Fruit fly (Drosophila melanogaster) whole organism, embryonic: ENCODE data around the gene CtBP.

Experiments used
- Adf1 ChIP-seq: fragments of 200-800 bp; sonication (Bioruptor generic); IDR thresholded peaks from 2 replicates; pipeline ENCODE4 v1.3.6; 2022; ENCODE audit warnings: missing biosample characterization, missing genetic modification characterization
- Aef1 ChIP-seq: fragments of 200-800 bp; sonication (Bioruptor generic); IDR thresholded peaks from 3 replicates; pipeline ENCODE4 v1.3.6; 2022; ENCODE audit warnings: missing biosample characterization, missing genetic modification characterization
- CG10431 ChIP-seq: fragments of 200-800 bp; sonication (Bioruptor generic); optimal IDR thresholded peaks from 3 replicates; lab custom pipeline; 2018; ENCODE audit warnings: missing biosample characterization, mild to moderate bottlenecking, missing genetic modification characterization
- CG12155 ChIP-seq: fragments of 200-800 bp; sonication (Bioruptor generic); optimal IDR thresholded peaks from 3 replicates; lab custom pipeline; 2016; ENCODE audit warnings: missing biosample characterization, missing genetic modification characterization
- CG1233 ChIP-seq: fragments of 200-800 bp; sonication (Bioruptor generic); optimal IDR thresholded peaks from 4 replicates; lab custom pipeline; 2018; ENCODE audit warnings: missing biosample characterization, mild to moderate bottlenecking, missing genetic modification characterization
- CG13287 ChIP-seq: fragments of 200-800 bp; sonication (Bioruptor generic); IDR thresholded peaks from 2 replicates; pipeline ENCODE4 v1.3.6; 2022; ENCODE audit warnings: missing biosample characterization, missing genetic modification characterization; ENCODE audit not compliant: partially characterized antibody
- CG14014 ChIP-seq: fragments of 200-800 bp; sonication (Bioruptor generic); IDR thresholded peaks from 2 replicates; pipeline ENCODE4 v1.3.6; 2022; ENCODE audit warnings: missing biosample characterization, missing genetic modification characterization
- CG17328 ChIP-seq: fragments of 200-800 bp; sonication (Bioruptor generic); IDR thresholded peaks from 2 replicates; pipeline ENCODE4 v1.3.6; 2022; ENCODE audit warnings: missing biosample characterization, missing genetic modification characterization
- CG3065 ChIP-seq: fragments of 200-800 bp; sonication (Bioruptor generic); optimal IDR thresholded peaks from 2 replicates; lab custom pipeline; 2016; ENCODE audit warnings: missing biosample characterization, missing genetic modification characterization
- CG4404 ChIP-seq: fragments of 200-800 bp; sonication (Bioruptor generic); IDR thresholded peaks from 2 replicates; pipeline ENCODE4 v1.3.6; 2022; ENCODE audit warnings: missing biosample characterization, missing genetic modification characterization
- Dad ChIP-seq: fragments of 200-800 bp; sonication (Bioruptor generic); optimal IDR thresholded peaks from 3 replicates; lab custom pipeline; 2016; ENCODE audit warnings: missing biosample characterization, missing genetic modification characterization
- Dref ChIP-seq: fragments of 200-800 bp; sonication (Bioruptor generic); IDR thresholded peaks from 2 replicates; pipeline ENCODE4 v1.3.6; 2022; ENCODE audit warnings: missing biosample characterization, missing genetic modification characterization
- E2f1 ChIP-seq: fragments of 200-800 bp; sonication (Bioruptor generic); IDR thresholded peaks from 2 replicates; pipeline ENCODE4 v1.3.6; 2022; ENCODE audit warnings: missing biosample characterization, missing genetic modification characterization
- ERR ChIP-seq: fragments of 200-800 bp; sonication (Bioruptor generic); optimal IDR thresholded peaks from 2 replicates; lab custom pipeline; 2016; ENCODE audit warnings: missing biosample characterization, missing genetic modification characterization
- Fer1 ChIP-seq: fragments of 200-800 bp; sonication (Bioruptor generic); optimal IDR thresholded peaks from 2 replicates; lab custom pipeline; 2017; ENCODE audit warnings: missing biosample characterization, mild to moderate bottlenecking, missing genetic modification characterization
- HLHmδ ChIP-seq: fragments of 200-800 bp; sonication (Bioruptor generic); optimal IDR thresholded peaks from 2 replicates; lab custom pipeline; 2018; ENCODE audit warnings: missing biosample characterization, mild to moderate bottlenecking, missing genetic modification characterization, moderate library complexity
- Hand ChIP-seq: fragments of 200-800 bp; sonication (Bioruptor generic); optimal IDR thresholded peaks from 2 replicates; lab custom pipeline; 2017; ENCODE audit warnings: mild to moderate bottlenecking, missing biosample characterization, missing genetic modification reagents, missing genetic modification characterization
- Jarid2 ChIP-seq: fragments of 200-800 bp; sonication (Bioruptor generic); optimal IDR thresholded peaks from 3 replicates; lab custom pipeline; 2017; ENCODE audit warnings: mild to moderate bottlenecking, missing biosample characterization, missing genetic modification reagents, missing genetic modification characterization
- Lhr ChIP-seq: fragments of 200-800 bp; sonication (Bioruptor generic); optimal IDR thresholded peaks from 3 replicates; lab custom pipeline; 2017; ENCODE audit warnings: mild to moderate bottlenecking, missing biosample characterization, missing genetic modification reagents, missing genetic modification characterization
- MESR4 ChIP-seq: fragments of 200-800 bp; sonication (Bioruptor generic); optimal IDR thresholded peaks from 2 replicates; lab custom pipeline; 2018; ENCODE audit warnings: missing biosample characterization, mild to moderate bottlenecking, missing genetic modification characterization, moderate library complexity
- NK7.1 ChIP-seq: fragments of 200-800 bp; sonication (Bioruptor generic); optimal IDR thresholded peaks from 3 replicates; lab custom pipeline; 2016; ENCODE audit warnings: missing biosample characterization, missing genetic modification characterization
- Oaz ChIP-seq: fragments of 200-800 bp; sonication (Bioruptor generic); IDR thresholded peaks from 2 replicates; pipeline ENCODE4 v1.3.6; 2022; ENCODE audit warnings: missing biosample characterization, missing genetic modification characterization
- Rx ChIP-seq: fragments of 200-800 bp; sonication (Bioruptor generic); IDR thresholded peaks from 2 replicates; pipeline ENCODE4 v1.3.6; 2022; ENCODE audit warnings: missing biosample characterization, missing genetic modification characterization
- Vsx1 ChIP-seq: fragments of 200-800 bp; sonication (Bioruptor generic); optimal IDR thresholded peaks from 2 replicates; lab custom pipeline; 2017; ENCODE audit warnings: missing biosample characterization, mild to moderate bottlenecking, missing genetic modification characterization, missing genetic modification reagents
- br ChIP-seq: fragments of >200 bp; optimal IDR thresholded peaks from 2 replicates; lab custom pipeline; 2017
- bsh ChIP-seq, 2 experiments: fragments of 200-800 bp; sonication (Bioruptor generic); optimal IDR thresholded peaks; 2 replicates each; lab custom pipeline; 2017 to 2018; ENCODE audit warnings: mild to moderate bottlenecking in 2 of 2, missing biosample characterization in 2 of 2, missing genetic modification characterization in 2 of 2, moderate library complexity in 1 of 2
- chinmo ChIP-seq: fragments of 200-800 bp; sonication (Bioruptor generic); IDR thresholded peaks from 4 replicates; pipeline ENCODE4 v1.3.6; 2022; ENCODE audit warnings: missing biosample characterization, missing genetic modification characterization; ENCODE audit not compliant: partially characterized antibody
- croc ChIP-seq: fragments of 200-800 bp; sonication (Bioruptor generic); conservative IDR thresholded peaks from 3 replicates; pipeline ENCODE4 v1.3.6; 2022; ENCODE audit warnings: missing biosample characterization, missing genetic modification characterization
- crp ChIP-seq, 2 experiments: fragments of 200-800 bp; sonication (Bioruptor generic); optimal IDR thresholded peaks; 2 replicates in 1 of 2; 3 replicates in 1 of 2; lab custom pipeline; 2017; ENCODE audit warnings: missing biosample characterization in 2 of 2, missing genetic modification characterization in 2 of 2, mild to moderate bottlenecking in 1 of 2, moderate library complexity in 1 of 2
- fd102C ChIP-seq: fragments of 200-800 bp; sonication (Bioruptor generic); optimal IDR thresholded peaks from 2 replicates; lab custom pipeline; 2018; ENCODE audit warnings: missing biosample characterization, mild to moderate bottlenecking, missing genetic modification characterization, moderate library complexity
- gfzf ChIP-seq: fragments of 200-800 bp; sonication (Bioruptor generic); optimal IDR thresholded peaks from 2 replicates; lab custom pipeline; 2016; ENCODE audit warnings: missing biosample characterization, mild to moderate bottlenecking, missing genetic modification characterization, moderate library complexity
- knrl ChIP-seq: fragments of 200-800 bp; sonication (Bioruptor generic); IDR thresholded peaks from 3 replicates; pipeline ENCODE4 v1.3.6; 2022; ENCODE audit warnings: missing biosample characterization, missing genetic modification characterization; ENCODE audit not compliant: partially characterized antibody
- mld ChIP-seq: fragments of 200-800 bp; sonication (Bioruptor generic); IDR thresholded peaks from 3 replicates; pipeline ENCODE4 v1.3.6; 2022; ENCODE audit warnings: missing biosample characterization, missing genetic modification characterization; ENCODE audit not compliant: partially characterized antibody
- nom ChIP-seq: fragments of 200-800 bp; sonication (Bioruptor generic); optimal IDR thresholded peaks from 2 replicates; lab custom pipeline; 2017; ENCODE audit warnings: missing biosample characterization, missing genetic modification characterization, mild to moderate bottlenecking, moderate library complexity, missing genetic modification reagents
- odd ChIP-seq: fragments of 200-800 bp; sonication (Bioruptor generic); optimal IDR thresholded peaks from 2 replicates; lab custom pipeline; 2017; ENCODE audit warnings: missing biosample characterization, mild to moderate bottlenecking, missing genetic modification characterization
- peb ChIP-seq: fragments of 200-800 bp; sonication (Bioruptor generic); IDR thresholded peaks from 2 replicates; pipeline ENCODE4 v1.3.6; 2022; ENCODE audit warnings: missing biosample characterization, missing genetic modification characterization
- phol ChIP-seq: fragments of 200-800 bp; sonication (Bioruptor generic); optimal IDR thresholded peaks from 3 replicates; lab custom pipeline; 2018; ENCODE audit warnings: missing biosample characterization, mild to moderate bottlenecking, missing genetic modification characterization, moderate library complexity
- pnt ChIP-seq: fragments of 200-800 bp; sonication (Bioruptor generic); optimal IDR thresholded peaks from 3 replicates; lab custom pipeline; 2016; ENCODE audit warnings: missing biosample characterization, missing genetic modification characterization
- sc ChIP-seq, 3 experiments: fragments of >200 bp in 2 of 3; fragments of 200-800 bp in 1 of 3; sonication (Bioruptor generic) in 1 of 3; optimal IDR thresholded peaks; 2 replicates in 2 of 3; 3 replicates in 1 of 3; lab custom pipeline; 2017; ENCODE audit warnings: mild to moderate bottlenecking in 1 of 3, missing biosample characterization in 1 of 3, missing genetic modification characterization in 1 of 3, missing genetic modification reagents in 1 of 3
- sens-2 ChIP-seq: fragments of 200-800 bp; sonication (Bioruptor generic); IDR thresholded peaks from 2 replicates; pipeline ENCODE4 v1.3.6; 2022; ENCODE audit warnings: missing biosample characterization, missing genetic modification characterization
- sim ChIP-seq: fragments of 200-800 bp; sonication (Bioruptor generic); IDR thresholded peaks from 2 replicates; pipeline ENCODE4 v1.3.6; 2022; ENCODE audit warnings: missing biosample characterization, missing genetic modification characterization
- so ChIP-seq: fragments of 200-800 bp; sonication (Bioruptor generic); IDR thresholded peaks from 3 replicates; pipeline ENCODE4 v1.3.6; 2022; ENCODE audit warnings: missing biosample characterization, missing genetic modification characterization
- vfl ChIP-seq: fragments of 200-800 bp; sonication (Bioruptor generic); optimal IDR thresholded peaks from 2 replicates; lab custom pipeline; 2016; ENCODE audit warnings: missing biosample characterization, missing genetic modification characterization
- vnd ChIP-seq: fragments of 200-800 bp; sonication (Bioruptor generic); IDR thresholded peaks from 3 replicates; pipeline ENCODE4 v1.3.6; 2022; ENCODE audit warnings: missing biosample characterization, missing genetic modification characterization; ENCODE audit not compliant: partially characterized antibody

Gene CtBP

dm6 chr3R:12981334-12982166 lies 29.9 kb upstream of the CtBP start (continued):
- TF ChIP-seq Oaz (GFP tag; lab: Robert Waterston, UW) (0 out of 2 replicates have a peak, but pooled peaks have one; percentile 14), CG12155 (GFP tag; lab: Kevin White, UChicago) (peak; percentile 36), pnt (GFP tag; lab: Kevin White, UChicago) (no peak), Adf1 (GFP tag; lab: Robert Waterston, UW) (no peak), crp (GFP tag; optimal IDR thresholded peaks at IDR 0.05; lab: Kevin White, UChicago) (no peak), CG17328 (GFP tag; lab: Robert Waterston, UW) (peak; percentile 40; the same call in 1 of the 2 replicates), vfl (GFP tag; lab: Kevin White, UChicago) (no peak), nom (GFP tag; lab: Kevin White, UChicago) (peak; percentile 3), peb (GFP tag; lab: Robert Waterston, UW) (no peak), MESR4 (GFP tag; lab: Kevin White, UChicago) (peak; percentile 26), Dad (no peak), Hand (GFP tag; lab: Kevin White, UChicago) (no peak), vnd (GFP tag; lab: Robert Waterston, UW) (no peak), CG14014 (GFP tag; lab: Robert Waterston, UW) (peak; percentile 38; the same call in 1 of the 2 replicates), CG1233 (GFP tag; lab: Kevin White, UChicago) (peak; percentile 11), sens-2 (no peak), CG4404 (GFP tag; lab: Robert Waterston, UW) (no peak), phol (tag; lab: Kevin White, UChicago) (peak; percentile 78), HLHmδ (no peak), chinmo (GFP tag; lab: Robert Waterston, UW) (peak; percentile 70; the same call in 1 of the 4 replicates), NK7.1 (GFP tag; lab: Kevin White, UChicago) (no peak), Jarid2 (GFP tag; lab: Kevin White, UChicago) (peak; percentile 50), mld (GFP tag; lab: Robert Waterston, UW) (no peak), Lhr (GFP tag; lab: Kevin White, UChicago) (no peak), Rx (GFP tag; lab: Robert Waterston, UW) (peak; percentile 34; the same call in 1 of the 2 replicates), CG13287 (GFP tag; lab: Robert Waterston, UW) (no peak), Fer1 (GFP tag; lab: Kevin White, UChicago) (peak; percentile 72), gfzf (GFP tag; lab: Kevin White, UChicago) (no peak), Vsx1 (GFP tag; lab: Kevin White, UChicago) (peak; percentile 32), bsh (GFP tag; optimal IDR thresholded peaks at IDR 0.05; lab: Kevin White, UChicago) (peak; percentile 34 to 60), sim (GFP tag; lab: Robert Waterston, UW) (peak; percentile 53), E2f1 (GFP tag; lab: Robert Waterston, UW) (peak; percentile 45), Dref (GFP tag; lab: Robert Waterston, UW) (no peak), so (GFP tag; lab: Robert Waterston, UW) (0 out of 3 replicates have a peak, but pooled peaks have one; percentile 40), Aef1 (GFP tag; lab: Robert Waterston, UW) (peak; percentile 55; the same call in 2 of the 3 replicates), fd102C (no peak), CG3065 (GFP tag; lab: Kevin White, UChicago) (peak; percentile 16), ERR (no peak), knrl (GFP tag; lab: Robert Waterston, UW) (no peak), croc (GFP tag; lab: Robert Waterston, UW) (0 out of 3 replicates have a peak, but pooled peaks have one; percentile 19), br (lab: Kevin White, UChicago) (no peak), odd (GFP tag; lab: Kevin White, UChicago) (peak; percentile 40), CG10431 (no peak), sc (optimal IDR thresholded peaks at IDR 0.05; lab: Kevin White, UChicago) (no peak), sc (GFP tag; optimal IDR thresholded peaks at IDR 0.05; lab: Kevin White, UChicago) (no peak)
